Fruit fly (Drosophila melanogaster) whole organism, embryonic: Measurements from ENCODE around the gene kay.

ENCODE experiments used
- CG10267 ChIP-seq: fragments of 200-800 bp; sonication (Bioruptor generic); optimal IDR thresholded peaks from 2 replicates; lab custom pipeline; 2018; ENCODE audit warnings: missing biosample characterization, mild to moderate bottlenecking, missing genetic modification characterization, moderate library complexity
- CG11504 ChIP-seq: fragments of 200-800 bp; sonication (Bioruptor generic); optimal IDR thresholded peaks from 3 replicates; lab custom pipeline; 2019; ENCODE audit warnings: missing biosample characterization, mild to moderate bottlenecking, missing genetic modification characterization, moderate library complexity
- CG12104 ChIP-seq: fragments of 200-800 bp; sonication (Bioruptor generic); optimal IDR thresholded peaks from 3 replicates; lab custom pipeline; 2016; ENCODE audit warnings: missing biosample characterization, missing genetic modification characterization
- CG12299 ChIP-seq: fragments of 200-800 bp; sonication (Bioruptor generic); optimal IDR thresholded peaks from 2 replicates; lab custom pipeline; 2018; ENCODE audit warnings: missing biosample characterization, mild to moderate bottlenecking, missing genetic modification characterization
- CG1233 ChIP-seq: fragments of 200-800 bp; sonication (Bioruptor generic); optimal IDR thresholded peaks from 4 replicates; lab custom pipeline; 2018; ENCODE audit warnings: missing biosample characterization, mild to moderate bottlenecking, missing genetic modification characterization
- CG12391 ChIP-seq: fragments of 200-800 bp; sonication (Bioruptor generic); optimal IDR thresholded peaks from 3 replicates; lab custom pipeline; 2018; ENCODE audit warnings: missing biosample characterization, mild to moderate bottlenecking, missing genetic modification characterization, moderate library complexity
- CG13123 ChIP-seq: fragments of 200-800 bp; sonication (Bioruptor generic); optimal IDR thresholded peaks from 2 replicates; lab custom pipeline; 2016; ENCODE audit warnings: missing biosample characterization, missing genetic modification characterization
- CG16813 ChIP-seq: fragments of 200-800 bp; sonication (Bioruptor generic); IDR thresholded peaks from 3 replicates; pipeline ENCODE4 v1.3.6; 2022; ENCODE audit warnings: missing biosample characterization, missing genetic modification characterization; ENCODE audit not compliant: partially characterized antibody
- CG17359 ChIP-seq: fragments of 200-800 bp; sonication (Bioruptor generic); optimal IDR thresholded peaks from 3 replicates; lab custom pipeline; 2018; ENCODE audit warnings: missing biosample characterization, mild to moderate bottlenecking, missing genetic modification characterization, moderate library complexity
- CG17802 ChIP-seq: fragments of 200-800 bp; sonication (Bioruptor generic); optimal IDR thresholded peaks from 2 replicates; lab custom pipeline; 2018; ENCODE audit warnings: missing biosample characterization, mild to moderate bottlenecking, missing genetic modification characterization, moderate library complexity
- CG31224 ChIP-seq: fragments of 200-800 bp; sonication (Bioruptor generic); IDR thresholded peaks from 2 replicates; pipeline ENCODE4 v1.3.6; 2022; ENCODE audit warnings: missing biosample characterization, missing genetic modification characterization
- CG33557 ChIP-seq: fragments of 200-800 bp; sonication (Bioruptor generic); optimal IDR thresholded peaks from 2 replicates; lab custom pipeline; 2019; ENCODE audit warnings: missing biosample characterization, mild to moderate bottlenecking, missing genetic modification characterization, moderate library complexity
- CG4730 ChIP-seq: fragments of 200-800 bp; sonication (Bioruptor generic); IDR thresholded peaks from 2 replicates; pipeline ENCODE4 v1.3.6; 2022; ENCODE audit warnings: missing biosample characterization, missing genetic modification characterization
- CG6683 ChIP-seq: fragments of 200-800 bp; sonication (Bioruptor generic); optimal IDR thresholded peaks from 2 replicates; lab custom pipeline; 2017; ENCODE audit warnings: missing biosample characterization, mild to moderate bottlenecking, missing genetic modification characterization, missing genetic modification reagents
- CG6791 ChIP-seq: fragments of 200-800 bp; sonication (Bioruptor generic); IDR thresholded peaks from 3 replicates; pipeline ENCODE4 v1.3.6; 2022; ENCODE audit warnings: missing biosample characterization, missing genetic modification characterization; ENCODE audit not compliant: partially characterized antibody
- CG6813 ChIP-seq: fragments of 200-800 bp; sonication (Bioruptor generic); optimal IDR thresholded peaks from 2 replicates; lab custom pipeline; 2017; ENCODE audit warnings: missing biosample characterization, missing genetic modification characterization, mild to moderate bottlenecking, moderate library complexity, missing genetic modification reagents
- CG8924 ChIP-seq: fragments of 200-800 bp; optimal IDR thresholded peaks from 3 replicates; lab custom pipeline; 2019; ENCODE audit warnings: missing biosample characterization, mild to moderate bottlenecking, missing genetic modification characterization, moderate library complexity
- CG9727 ChIP-seq: fragments of 200-800 bp; sonication (Bioruptor generic); optimal IDR thresholded peaks from 3 replicates; lab custom pipeline; 2017; ENCODE audit warnings: missing biosample characterization, mild to moderate bottlenecking, missing genetic modification characterization
- CoRest ChIP-seq: fragments of 200-800 bp; sonication (Bioruptor generic); optimal IDR thresholded peaks from 3 replicates; lab custom pipeline; 2018; ENCODE audit warnings: missing biosample characterization, mild to moderate bottlenecking, missing genetic modification characterization, moderate library complexity
- D19A ChIP-seq: fragments of 200-800 bp; optimal IDR thresholded peaks from 3 replicates; lab custom pipeline; 2019; ENCODE audit warnings: missing biosample characterization, mild to moderate bottlenecking, missing genetic modification characterization, moderate library complexity
- Dbx ChIP-seq: fragments of 200-800 bp; sonication (Bioruptor generic); IDR thresholded peaks from 3 replicates; pipeline ENCODE4 v1.3.6; 2022; ENCODE audit warnings: missing biosample characterization, missing genetic modification characterization
- Dref ChIP-seq: fragments of 200-800 bp; sonication (Bioruptor generic); IDR thresholded peaks from 2 replicates; pipeline ENCODE4 v1.3.6; 2022; ENCODE audit warnings: missing biosample characterization, missing genetic modification characterization
- E2f2 ChIP-seq: fragments of 200-800 bp; sonication (Bioruptor generic); IDR thresholded peaks from 2 replicates; pipeline ENCODE4 v1.3.6; 2022; ENCODE audit warnings: missing biosample characterization, missing genetic modification characterization
- H2.0 ChIP-seq: fragments of 200-800 bp; sonication (Bioruptor generic); IDR thresholded peaks from 2 replicates; pipeline ENCODE4 v1.3.6; 2022; ENCODE audit warnings: missing biosample characterization, missing genetic modification characterization
- Mrtf ChIP-seq: fragments of 200-800 bp; sonication (Bioruptor generic); IDR thresholded peaks from 3 replicates; pipeline ENCODE4 v1.3.6; 2022; ENCODE audit warnings: missing biosample characterization, missing genetic modification characterization
- Myb ChIP-seq: fragments of 200-800 bp; sonication (Bioruptor generic); optimal IDR thresholded peaks from 2 replicates; lab custom pipeline; 2016; ENCODE audit warnings: missing biosample characterization, missing genetic modification characterization
- Opbp ChIP-seq: fragments of 200-800 bp; sonication (Bioruptor generic); IDR thresholded peaks from 3 replicates; pipeline ENCODE4 v1.3.6; 2022; ENCODE audit warnings: missing biosample characterization, missing genetic modification characterization; ENCODE audit not compliant: partially characterized antibody
- Side ChIP-seq: fragments of 200-800 bp; sonication (Bioruptor generic); optimal IDR thresholded peaks from 2 replicates; lab custom pipeline; 2016; ENCODE audit warnings: missing biosample characterization, missing genetic modification characterization
- Ssrp ChIP-seq: fragments of 200-800 bp; sonication (Bioruptor generic); optimal IDR thresholded peaks from 2 replicates; lab custom pipeline; 2018; ENCODE audit warnings: missing biosample characterization, mild to moderate bottlenecking, missing genetic modification characterization, moderate library complexity
- Xrp1 ChIP-seq: fragments of 200-800 bp; sonication (Bioruptor generic); IDR thresholded peaks from 2 replicates; pipeline ENCODE4 v1.3.6; 2022; ENCODE audit warnings: missing biosample characterization, missing genetic modification characterization
- bsh ChIP-seq, 2 experiments: fragments of 200-800 bp; sonication (Bioruptor generic); optimal IDR thresholded peaks; 2 replicates each; lab custom pipeline; 2017 to 2018; ENCODE audit warnings: mild to moderate bottlenecking in 2 of 2, missing biosample characterization in 2 of 2, missing genetic modification characterization in 2 of 2, moderate library complexity in 1 of 2
- dan ChIP-seq: fragments of 200-800 bp; sonication (Bioruptor generic); IDR thresholded peaks from 2 replicates; pipeline ENCODE4 v1.3.6; 2022; ENCODE audit warnings: missing biosample characterization, missing genetic modification characterization
- danr ChIP-seq: fragments of 200-800 bp; sonication (Bioruptor generic); IDR thresholded peaks from 2 replicates; pipeline ENCODE4 v1.3.6; 2022; ENCODE audit warnings: missing biosample characterization, missing genetic modification characterization
- dmrt11E ChIP-seq: fragments of 200-800 bp; sonication (Bioruptor generic); optimal IDR thresholded peaks from 3 replicates; lab custom pipeline; 2018; ENCODE audit warnings: missing biosample characterization, mild to moderate bottlenecking, missing genetic modification characterization, moderate library complexity
- gem ChIP-seq: fragments of 200-800 bp; sonication (Bioruptor generic); optimal IDR thresholded peaks from 2 replicates; lab custom pipeline; 2019; ENCODE audit warnings: missing biosample characterization, mild to moderate bottlenecking, missing genetic modification characterization, moderate library complexity
- kni ChIP-seq: fragments of 200-800 bp; sonication (Bioruptor generic); optimal IDR thresholded peaks from 3 replicates; lab custom pipeline; 2017; ENCODE audit warnings: mild to moderate bottlenecking, missing biosample characterization, missing genetic modification reagents, missing genetic modification characterization
- lbe ChIP-seq: fragments of 200-800 bp; sonication (Bioruptor generic); optimal IDR thresholded peaks from 2 replicates; lab custom pipeline; 2016; ENCODE audit warnings: missing biosample characterization, mild to moderate bottlenecking, missing genetic modification characterization
- maf-S ChIP-seq: fragments of 200-800 bp; sonication (Bioruptor generic); optimal IDR thresholded peaks from 2 replicates; lab custom pipeline; 2016; ENCODE audit warnings: missing biosample characterization, missing genetic modification characterization
- nerfin-1 ChIP-seq: fragments of 200-800 bp; sonication (Bioruptor generic); optimal IDR thresholded peaks from 3 replicates; lab custom pipeline; 2019; ENCODE audit warnings: missing biosample characterization, mild to moderate bottlenecking, missing genetic modification characterization, moderate library complexity
- nmo ChIP-seq: fragments of 200-800 bp; sonication (Bioruptor generic); optimal IDR thresholded peaks from 2 replicates; lab custom pipeline; 2018; ENCODE audit warnings: missing biosample characterization, mild to moderate bottlenecking, missing genetic modification characterization, moderate library complexity
- nom ChIP-seq: fragments of 200-800 bp; sonication (Bioruptor generic); optimal IDR thresholded peaks from 2 replicates; lab custom pipeline; 2017; ENCODE audit warnings: missing biosample characterization, missing genetic modification characterization, mild to moderate bottlenecking, moderate library complexity, missing genetic modification reagents
- pzg ChIP-seq: fragments of 200-800 bp; sonication (Bioruptor generic); optimal IDR thresholded peaks from 3 replicates; lab custom pipeline; 2018; ENCODE audit warnings: missing biosample characterization, mild to moderate bottlenecking, missing genetic modification characterization, moderate library complexity
- ro ChIP-seq: fragments of 200-800 bp; sonication (Bioruptor generic); IDR thresholded peaks from 2 replicates; pipeline ENCODE4 v1.3.6; 2022; ENCODE audit warnings: missing biosample characterization, missing genetic modification characterization
- sisA ChIP-seq: fragments of 200-800 bp; sonication (Bioruptor generic); IDR thresholded peaks from 2 replicates; pipeline ENCODE4 v1.3.6; 2022; ENCODE audit warnings: missing biosample characterization, missing genetic modification characterization
- trem ChIP-seq: fragments of 200-800 bp; optimal IDR thresholded peaks from 3 replicates; lab custom pipeline; 2019; ENCODE audit warnings: missing biosample characterization, mild to moderate bottlenecking, missing genetic modification characterization, moderate library complexity
- wek ChIP-seq: fragments of 200-800 bp; sonication (Bioruptor generic); optimal IDR thresholded peaks from 3 replicates; lab custom pipeline; 2018; ENCODE audit warnings: missing biosample characterization, mild to moderate bottlenecking, missing genetic modification characterization, moderate library complexity

The kay gene

DNA sequence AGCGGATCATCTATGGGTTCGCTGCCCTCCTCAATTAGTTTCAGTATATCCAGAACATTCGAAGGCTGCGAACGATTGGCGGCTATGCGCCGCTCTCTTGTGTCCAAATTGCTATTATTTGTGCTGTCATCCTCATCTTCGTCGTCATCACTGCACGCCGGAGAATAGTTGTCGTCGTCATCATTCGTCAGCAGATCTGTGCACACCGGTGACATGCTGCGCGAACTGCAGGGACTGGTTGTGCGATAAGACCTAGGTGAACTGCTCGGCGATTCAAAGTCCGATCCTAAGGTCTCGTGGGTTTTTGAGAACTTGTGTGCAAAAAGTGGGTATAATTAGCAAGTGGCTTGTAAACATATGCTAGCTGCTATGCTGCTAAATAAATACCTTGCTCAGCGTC is 31.4 kb downstream of the kay start:
- TF ChIP-seq danr (GFP tag; lab: Robert Waterston, UW) (no peak), D19A (no peak), Dref (GFP tag; lab: Robert Waterston, UW) (no peak)

DNA sequence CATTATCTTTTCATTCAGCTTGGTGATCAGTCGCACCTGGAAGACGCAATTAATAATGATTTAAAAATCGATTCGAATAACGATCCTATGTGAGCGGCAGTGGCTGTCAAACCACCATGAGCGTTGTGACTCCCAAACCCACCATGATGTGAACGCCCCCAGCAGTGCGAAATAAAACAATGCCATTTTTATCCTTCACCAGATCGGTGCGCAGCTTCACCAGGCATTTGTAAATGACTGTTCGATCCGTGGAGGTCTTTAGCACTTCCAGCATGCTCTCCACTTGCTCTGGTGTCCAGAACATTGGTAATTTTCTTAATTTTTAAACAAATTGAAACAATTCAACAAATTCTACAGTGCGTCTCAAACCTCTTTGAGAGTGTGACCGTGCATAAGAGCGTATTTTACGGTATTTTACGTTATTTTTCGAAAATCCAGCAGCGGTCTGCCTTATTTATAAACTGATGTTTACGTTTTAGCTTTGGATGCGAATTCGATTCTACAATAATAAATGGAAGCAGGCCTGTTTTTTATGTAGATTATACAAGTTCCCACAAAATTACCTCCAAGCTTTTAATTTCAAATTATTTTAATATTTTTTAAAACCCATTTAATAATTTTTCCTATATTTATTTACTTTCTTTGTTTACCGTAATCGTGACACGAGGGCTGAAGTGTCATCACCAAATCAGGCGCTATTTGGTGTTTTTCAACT is 33.3 kb downstream of the kay start, which contains the start of the genes Rnb and Drice:
Gene Rnb (minus strand): TSS at position 389 of the 715 bp plus-strand sequence.
Gene Drice (plus strand): TSS at position 693 of the 715 bp plus-strand sequence.
- TF ChIP-seq CG17359 (tag; lab: Kevin White, UChicago) (peak; percentile 51), bsh (GFP tag; optimal IDR thresholded peaks at IDR 0.05; lab: Kevin White, UChicago) (peak in 1 of 2 experiments; percentile 35), Mrtf (GFP tag; lab: Robert Waterston, UW) (no peak), E2f2 (peak; percentile 63), kni (GFP tag; lab: Kevin White, UChicago) (no peak), CG12391 (tag; lab: Kevin White, UChicago) (peak; percentile 63), H2.0 (GFP tag; lab: Robert Waterston, UW) (peak; percentile 38; the same call in 1 of the 2 replicates), dan (GFP tag; lab: Robert Waterston, UW) (no peak), nmo (GFP tag; lab: Kevin White, UChicago) (peak; percentile 68), CG4730 (GFP tag; lab: Robert Waterston, UW) (no peak), Opbp (GFP tag; lab: Robert Waterston, UW) (0 out of 3 replicates have a peak, but pooled peaks have one; percentile 19), nerfin-1 (tag; lab: Kevin White, UChicago) (no peak), CG1233 (GFP tag; lab: Kevin White, UChicago) (peak; percentile 63), gem (tag; lab: Kevin White, UChicago) (no peak), ro (GFP tag; lab: Robert Waterston, UW) (0 out of 2 replicates have a peak, but pooled peaks have one; percentile 21), CoRest (tag; lab: Kevin White, UChicago) (peak; percentile 75), Dbx (peak; percentile 31; the same call in 1 of the 3 replicates), Myb (GFP tag; lab: Kevin White, UChicago) (peak; percentile 66), CG33557 (GFP tag; lab: Kevin White, UChicago) (peak; percentile 58), trem (tag; lab: Kevin White, UChicago) (peak; percentile 45), CG6683 (GFP tag; lab: Kevin White, UChicago) (peak; percentile 29), wek (GFP tag; lab: Kevin White, UChicago) (peak; percentile 20), CG31224 (GFP tag; lab: Robert Waterston, UW) (peak; percentile 43; the same call in 1 of the 2 replicates), CG9727 (peak; percentile 77), Xrp1 (GFP tag; lab: Robert Waterston, UW) (0 out of 2 replicates have a peak, but pooled peaks have one; percentile 50), CG12299 (no peak), maf-S (GFP tag; lab: Kevin White, UChicago) (no peak), sisA (peak; percentile 13; the same call in 1 of the 2 replicates), CG8924 (tag; lab: Kevin White, UChicago) (peak; percentile 70), CG13123 (peak; percentile 43), CG6813 (GFP tag; lab: Kevin White, UChicago) (peak; percentile 28), CG10267 (tag; lab: Kevin White, UChicago) (peak; percentile 57), lbe (GFP tag; lab: Kevin White, UChicago) (peak; percentile 76), Side (no peak), CG17802 (tag; lab: Kevin White, UChicago) (peak; percentile 95), dmrt11E (tag; lab: Kevin White, UChicago) (peak; percentile 49), CG12104 (peak; percentile 64), CG16813 (GFP tag; lab: Robert Waterston, UW) (peak; percentile 71), CG11504 (no peak), pzg (GFP tag; lab: Kevin White, UChicago) (peak; percentile 51), nom (GFP tag; lab: Kevin White, UChicago) (peak; percentile 25), Ssrp (tag; lab: Kevin White, UChicago) (peak; percentile 18), CG6791 (peak; percentile 60)
